Fruit fly (Drosophila melanogaster): ENCODE data around the gene CG15172.

CG15172 gene

DNA sequence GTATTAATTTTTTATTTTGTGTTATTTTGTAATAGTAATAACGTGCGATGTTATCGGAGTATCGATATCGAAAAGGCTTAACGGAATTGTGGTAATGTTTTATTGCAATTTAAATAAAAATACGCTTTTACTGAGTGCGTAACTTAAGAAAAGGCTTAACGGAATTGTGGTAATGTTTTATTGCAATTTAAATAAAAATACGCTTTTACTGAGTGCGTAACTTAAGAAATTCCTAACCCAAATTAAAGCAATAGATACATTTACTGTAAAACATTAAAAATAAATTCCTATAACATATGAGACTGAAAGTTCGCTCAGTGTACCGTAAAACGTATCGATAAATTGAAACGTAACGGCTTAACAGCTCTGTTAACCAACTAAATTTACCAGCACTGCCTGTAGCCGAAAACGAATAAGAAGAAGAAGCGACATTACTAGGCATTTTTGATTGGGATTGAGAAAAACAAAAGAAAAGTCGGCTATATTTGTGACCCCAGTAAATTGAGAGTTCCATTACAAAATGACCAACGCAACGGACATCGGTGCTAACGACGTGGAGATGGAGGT is 29.4 kb downstream of the CG15172 start, which contains the start of gene Rpn3 (continued):
- TF ChIP-seq ind (GFP tag; optimal IDR thresholded peaks at IDR 0.05): peak; percentile 84
- TF ChIP-seq CG10565 (GFP tag; optimal IDR thresholded peaks at IDR 0.05): no peak
- TF ChIP-seq rib (GFP tag; IDR thresholded peaks at IDR 0.05): peak; percentile 66; the same call in 1 of the 2 replicates
- TF ChIP-seq ranshi (GFP tag; IDR thresholded peaks at IDR 0.05): peak; percentile 86
- TF ChIP-seq Poxn (GFP tag; IDR thresholded peaks at IDR 0.05): peak; percentile 10; the same call in 1 of the 2 replicates
- TF ChIP-seq en (GFP tag; optimal IDR thresholded peaks at IDR 0.05): peak; percentile 56
- TF ChIP-seq jing (GFP tag; optimal IDR thresholded peaks at IDR 0.05): no peak
- TF ChIP-seq Nf-YA (GFP tag; IDR thresholded peaks at IDR 0.05): peak; percentile 78
- TF ChIP-seq her (GFP tag; optimal IDR thresholded peaks at IDR 0.05): peak; percentile 62
- TF ChIP-seq scrt (GFP tag; optimal IDR thresholded peaks at IDR 0.05): peak; percentile 63
- no peak for TF ChIP-seq Vsx1 (GFP tag; optimal IDR thresholded peaks at IDR 0.05)
- TF ChIP-seq CG11247 (GFP tag; IDR thresholded peaks at IDR 0.05): peak; percentile 71
- TF ChIP-seq nom (GFP tag; optimal IDR thresholded peaks at IDR 0.05): peak; percentile 22
- TF ChIP-seq mld (GFP tag; IDR thresholded peaks at IDR 0.05; ENCODE audit: partially characterized antibody): no peak
- TF ChIP-seq Dp (GFP tag; optimal IDR thresholded peaks at IDR 0.05): peak; percentile 10
- no peak for TF ChIP-seq abd-A (tag; optimal IDR thresholded peaks at IDR 0.05)
- peak; percentile 70 for TF ChIP-seq CG12744 (GFP tag; optimal IDR thresholded peaks at IDR 0.05)
- TF ChIP-seq E2f1 (GFP tag; IDR thresholded peaks at IDR 0.05): peak; percentile 85
- TF ChIP-seq CG1024 (GFP tag; IDR thresholded peaks at IDR 0.05): peak; percentile 70
- peak; percentile 69 for TF ChIP-seq ro (GFP tag; IDR thresholded peaks at IDR 0.05)
- TF ChIP-seq BtbVII (GFP tag; optimal IDR thresholded peaks at IDR 0.05): peak; percentile 38
- peak; percentile 79 for TF ChIP-seq NfI (GFP tag; optimal IDR thresholded peaks at IDR 0.05)
- no peak for TF ChIP-seq Lpt (GFP tag; optimal IDR thresholded peaks at IDR 0.05)
- TF ChIP-seq CG7357 (GFP tag; IDR thresholded peaks at IDR 0.05): peak; percentile 47; the same call in 1 of the 3 replicates
- peak; percentile 66 for TF ChIP-seq E2f2 (GFP tag; IDR thresholded peaks at IDR 0.05)
- peak; percentile 15 for TF ChIP-seq CG7987 (GFP tag; optimal IDR thresholded peaks at IDR 0.05)
- TF ChIP-seq crol (GFP tag; IDR thresholded peaks at IDR 0.05): 0 out of 2 replicates have a peak, but pooled peaks have one; percentile 30
- TF ChIP-seq CG9437 (GFP tag; optimal IDR thresholded peaks at IDR 0.05): peak; percentile 99
- peak; percentile 84 for TF ChIP-seq zen (tag; optimal IDR thresholded peaks at IDR 0.05)
- TF ChIP-seq slbo (GFP tag; IDR thresholded peaks at IDR 0.05): peak; percentile 90
- TF ChIP-seq CG4282 (GFP tag; optimal IDR thresholded peaks at IDR 0.05): peak; percentile 38
- TF ChIP-seq Neu2 (GFP tag; optimal IDR thresholded peaks at IDR 0.05; ENCODE audit: borderline replicate concordance): no peak
- TF ChIP-seq Sox100B (GFP tag; optimal IDR thresholded peaks at IDR 0.05): no peak
- TF ChIP-seq zfh1 (GFP tag; IDR thresholded peaks at IDR 0.05): peak; percentile 90
- TF ChIP-seq gfzf (GFP tag; optimal IDR thresholded peaks at IDR 0.05): no peak
- peak; percentile 48 for TF ChIP-seq CG6765 (GFP tag; optimal IDR thresholded peaks at IDR 0.05)
- peak; percentile 27 for TF ChIP-seq CG6683 (GFP tag; optimal IDR thresholded peaks at IDR 0.05)
- TF ChIP-seq Dip3 (GFP tag; optimal IDR thresholded peaks at IDR 0.05): peak; percentile 82
- TF ChIP-seq Dfd (GFP tag; optimal IDR thresholded peaks at IDR 0.05): no peak
- TF ChIP-seq Spps (tag; optimal IDR thresholded peaks at IDR 0.05): peak; percentile 75
- TF ChIP-seq CG32767 (GFP tag; IDR thresholded peaks at IDR 0.05): peak; percentile 77
- TF ChIP-seq unpg (GFP tag; optimal IDR thresholded peaks at IDR 0.05): peak; percentile 84
- no peak for TF ChIP-seq bowl (GFP tag; IDR thresholded peaks at IDR 0.05)
- peak; percentile 63 for TF ChIP-seq danr (GFP tag; IDR thresholded peaks at IDR 0.05)
- peak; percentile 70 for TF ChIP-seq D19A (tag; optimal IDR thresholded peaks at IDR 0.05)
- no peak for TF ChIP-seq CkIIα-i1 (GFP tag; IDR thresholded peaks at IDR 0.05)
- TF ChIP-seq CG2199 (GFP tag; IDR thresholded peaks at IDR 0.05): peak; percentile 82; the same call in 2 of the 3 replicates
- no peak for TF ChIP-seq CG7928 (GFP tag; optimal IDR thresholded peaks at IDR 0.05)
- no peak for TF ChIP-seq D (optimal IDR thresholded peaks at IDR 0.05)
- TF ChIP-seq D (GFP tag; optimal IDR thresholded peaks at IDR 0.05): peak; percentile 55
- peak; percentile 62 for TF ChIP-seq CG2202 (tag; optimal IDR thresholded peaks at IDR 0.05)
